Worm (Caenorhabditis elegans) whole organism, mixed stage, embryonic: Measurements from ENCODE around the gene F53C3.7.

Experiments used
- bed-3 ChIP-seq: fragments of 200-800 bp; sonication (Bioruptor generic); optimal IDR thresholded peaks from 3 replicates; lab custom pipeline; 2018; ENCODE audit warnings: mild to moderate bottlenecking, missing genetic modification characterization, moderate library complexity, missing compliant biosample characterization
- ceh-39 ChIP-seq: fragments of 150-350 bp; optimal IDR thresholded peaks from 2 replicates; lab custom pipeline; 2014; ENCODE audit warnings: missing biosample characterization, missing genetic modification characterization
- ceh-43 ChIP-seq: fragments of 200-800 bp; sonication (Bioruptor generic); optimal IDR thresholded peaks from 2 replicates; lab custom pipeline; 2018; ENCODE audit warnings: mild to moderate bottlenecking, missing genetic modification characterization, moderate library complexity, missing compliant biosample characterization
- ces-1 ChIP-seq: fragments of 150-350 bp; optimal IDR thresholded peaks from 2 replicates; lab custom pipeline; 2014; ENCODE audit warnings: missing biosample characterization, missing genetic modification reagents, missing genetic modification characterization
- cnd-1 ChIP-seq: fragments of 200-800 bp; sonication (Bioruptor generic); optimal IDR thresholded peaks from 2 replicates; lab custom pipeline; 2018; ENCODE audit warnings: mild to moderate bottlenecking, missing genetic modification characterization, missing compliant biosample characterization
- drap-1 ChIP-seq: fragments of 200-800 bp; sonication (Bioruptor generic); optimal IDR thresholded peaks from 3 replicates; lab custom pipeline; 2018; ENCODE audit warnings: mild to moderate bottlenecking, missing genetic modification characterization, missing compliant biosample characterization
- elt-1 ChIP-seq: sonication (generic microtip); optimal IDR thresholded peaks from 2 replicates; lab custom pipeline; 2017; ENCODE audit warnings: missing genetic modification characterization, mild to moderate bottlenecking, missing compliant biosample characterization, antibody characterized with exemption, moderate library complexity, borderline replicate concordance; ENCODE audit not compliant: insufficient read depth
- elt-3 ChIP-seq: fragments of 150-350 bp; optimal IDR thresholded peaks from 2 replicates; lab custom pipeline; 2014; ENCODE audit warnings: missing biosample characterization, missing genetic modification characterization
- flh-1 ChIP-seq: fragments of 200-800 bp; sonication (Bioruptor generic); optimal IDR thresholded peaks from 2 replicates; lab custom pipeline; 2018; ENCODE audit warnings: mild to moderate bottlenecking, missing genetic modification characterization, moderate library complexity, missing compliant biosample characterization
- ham-2 ChIP-seq: fragments of 200-800 bp; sonication (Bioruptor generic); optimal IDR thresholded peaks from 2 replicates; lab custom pipeline; 2018; ENCODE audit warnings: mild to moderate bottlenecking, missing genetic modification characterization, missing compliant biosample characterization
- lin-13 ChIP-seq: fragments of 150-350 bp; optimal IDR thresholded peaks from 2 replicates; lab custom pipeline; 2014; ENCODE audit warnings: missing biosample characterization, missing genetic modification characterization
- lsy-2 ChIP-seq: fragments of 150-350 bp; optimal IDR thresholded peaks from 2 replicates; lab custom pipeline; 2014; ENCODE audit warnings: missing biosample characterization, missing genetic modification characterization
- mls-2 ChIP-seq: sonication (generic microtip); optimal IDR thresholded peaks from 2 replicates; lab custom pipeline; 2016; ENCODE audit warnings: mild to moderate bottlenecking, missing genetic modification characterization, moderate library complexity, missing compliant biosample characterization
- nhr-12 ChIP-seq: fragments of 150-350 bp; optimal IDR thresholded peaks from 2 replicates; lab custom pipeline; 2014; ENCODE audit warnings: missing biosample characterization, missing genetic modification characterization
- nhr-2 ChIP-seq: fragments of 150-350 bp; optimal IDR thresholded peaks from 2 replicates; lab custom pipeline; 2014; ENCODE audit warnings: missing biosample characterization, missing genetic modification characterization
- nhr-237 ChIP-seq: fragments of 150-350 bp; optimal IDR thresholded peaks from 2 replicates; lab custom pipeline; 2014; ENCODE audit warnings: missing biosample characterization, missing genetic modification characterization
- nhr-76 ChIP-seq: sonication (generic microtip); optimal IDR thresholded peaks from 2 replicates; lab custom pipeline; 2017; ENCODE audit warnings: missing biosample characterization, missing genetic modification characterization
- pha-4 ChIP-seq: fragments of 150-350 bp; optimal IDR thresholded peaks from 2 replicates; lab custom pipeline; 2018; ENCODE audit warnings: missing biosample characterization, missing genetic modification reagents, missing genetic modification characterization
- sem-2 ChIP-seq: fragments of 200-800 bp; sonication (Bioruptor generic); optimal IDR thresholded peaks from 2 replicates; lab custom pipeline; 2018; ENCODE audit warnings: mild to moderate bottlenecking, missing genetic modification characterization, missing compliant biosample characterization
- snpc-4 ChIP-seq: fragments of 150-350 bp; optimal IDR thresholded peaks from 2 replicates; lab custom pipeline; 2014; ENCODE audit warnings: missing biosample characterization, missing genetic modification characterization
- sptf-1 ChIP-seq: sonication (generic microtip); optimal IDR thresholded peaks from 2 replicates; lab custom pipeline; 2017; ENCODE audit warnings: mild to moderate bottlenecking, missing genetic modification characterization, moderate library complexity, missing compliant biosample characterization
- tbx-8 ChIP-seq: fragments of 200-800 bp; sonication (Bioruptor generic); optimal IDR thresholded peaks from 2 replicates; lab custom pipeline; 2018; ENCODE audit warnings: mild to moderate bottlenecking, missing genetic modification characterization, moderate library complexity, missing compliant biosample characterization
- unc-120 ChIP-seq: sonication (generic microtip); optimal IDR thresholded peaks from 2 replicates; lab custom pipeline; 2017; ENCODE audit warnings: missing genetic modification characterization, missing compliant biosample characterization; ENCODE audit not compliant: poor library complexity, severe bottlenecking
- unc-39 ChIP-seq: fragments of 150-350 bp; optimal IDR thresholded peaks from 2 replicates; lab custom pipeline; 2014; ENCODE audit warnings: missing biosample characterization, missing genetic modification characterization
- unc-62 ChIP-seq: fragments of 150-350 bp; optimal IDR thresholded peaks from 2 replicates; lab custom pipeline; 2014; ENCODE audit warnings: missing biosample characterization, missing genetic modification reagents, missing genetic modification characterization
- zip-8 ChIP-seq: fragments of 150-350 bp; optimal IDR thresholded peaks from 2 replicates; lab custom pipeline; 2014; ENCODE audit warnings: missing biosample characterization, missing genetic modification characterization
- ztf-11 ChIP-seq: fragments of 150-350 bp; optimal IDR thresholded peaks from 2 replicates; lab custom pipeline; 2014; ENCODE audit warnings: missing biosample characterization, missing genetic modification characterization

Gene F53C3.7

ce11 chrII:3933640-3934039 lies 38.8 kb downstream of the F53C3.7 start, which contains the start of gene Y14H12B.2:
Gene Y14H12B.2, minus strand, starts transcription at chrII:3933740.
- no peak for TF ChIP-seq elt-1
- TF ChIP-seq mls-2 (tag; lab: Kevin White, UChicago), result no peak
- no peak for TF ChIP-seq nhr-76
- TF ChIP-seq bed-3 (GFP tag; lab: Kevin White, UChicago), result no peak

- TF ChIP-seq pha-4 (tag; lab: Kevin White, UChicago) (no peak), cnd-1 (no peak), mls-2 (tag; lab: Kevin White, UChicago) (no peak), ceh-43 (GFP tag; lab: Kevin White, UChicago) (no peak), snpc-4 (tag; lab: Kevin White, UChicago) (no peak)
These were observed 39.2 kb downstream of the F53C3.7 start, which contains the start of gene Y14H12B.1 for ce11 chrII:3934085-3934484. Gene Y14H12B.1, plus strand, starts transcription at chrII:3934447.

- no peak for TF ChIP-seq ceh-43 (GFP tag; lab: Kevin White, UChicago)
- TF ChIP-seq ceh-39 (tag; lab: Kevin White, UChicago), result no peak
- TF ChIP-seq lsy-2 (tag; lab: Kevin White, UChicago), result no peak
- TF ChIP-seq elt-1, result no peak
- no peak for TF ChIP-seq nhr-12 (tag; lab: Kevin White, UChicago)
- no peak for TF ChIP-seq ztf-11 (tag; lab: Kevin White, UChicago)
- TF ChIP-seq lin-13 (tag; lab: Kevin White, UChicago), result no peak
- no peak for TF ChIP-seq unc-62 (GFP tag; lab: Kevin White, UChicago)
- no peak for TF ChIP-seq cnd-1
- TF ChIP-seq drap-1, result no peak
- no peak for TF ChIP-seq nhr-237 (tag; lab: Kevin White, UChicago)
- no peak for TF ChIP-seq unc-39 (tag; lab: Kevin White, UChicago)
- no peak for TF ChIP-seq elt-3
- TF ChIP-seq nhr-2 (tag; lab: Kevin White, UChicago), result no peak
These were observed 40.2 kb downstream of the F53C3.7 start for ce11 chrII:3935098-3935497.

ce11 chrII:3935990-3936389 lies 41.1 kb downstream of the F53C3.7 start:
- TF ChIP-seq ces-1 (no peak), nhr-76 (no peak), sptf-1 (tag; lab: Kevin White, UChicago) (no peak), tbx-8 (GFP tag; lab: Kevin White, UChicago) (no peak), unc-62 (GFP tag; lab: Kevin White, UChicago) (no peak), zip-8 (tag; lab: Kevin White, UChicago) (no peak), nhr-12 (tag; lab: Kevin White, UChicago) (no peak), ham-2 (GFP tag; lab: Kevin White, UChicago) (no peak), snpc-4 (tag; lab: Kevin White, UChicago) (no peak), ceh-39 (tag; lab: Kevin White, UChicago) (no peak), unc-120 (tag; lab: Kevin White, UChicago) (no peak), cnd-1 (no peak), mls-2 (tag; lab: Kevin White, UChicago) (no peak), sem-2 (GFP tag; lab: Kevin White, UChicago) (no peak), bed-3 (GFP tag; lab: Kevin White, UChicago) (no peak), ztf-11 (tag; lab: Kevin White, UChicago) (no peak), elt-3 (no peak), flh-1 (GFP tag; lab: Kevin White, UChicago) (no peak)
